Worm (Caenorhabditis elegans): ENCODE data around the gene hcp-1.

hcp-1 gene

DNA sequence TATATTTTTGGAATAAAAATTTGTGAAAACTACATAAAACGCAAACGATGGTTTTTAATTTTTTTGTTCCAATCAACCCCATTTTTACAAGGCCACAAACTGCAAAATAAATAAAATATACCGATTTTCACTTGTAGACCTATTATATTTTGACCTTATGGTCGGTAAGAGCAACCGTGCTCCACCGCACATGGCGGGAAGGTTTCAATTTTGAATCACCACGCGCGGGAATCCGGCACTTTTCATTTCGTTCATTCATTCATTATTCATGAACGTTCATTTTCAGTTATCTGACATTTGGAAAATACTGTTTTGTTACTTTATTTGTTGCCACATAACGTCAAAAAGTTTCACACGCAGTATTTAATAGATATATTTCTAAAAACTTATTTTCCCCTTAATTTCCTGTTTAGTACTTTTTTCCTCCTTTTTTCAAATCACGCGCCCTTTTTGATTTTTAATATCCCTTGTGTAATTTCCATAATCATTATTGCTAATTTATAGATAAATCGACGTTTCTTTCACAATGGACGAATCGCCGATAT, at the start of gene hcp-1 (continued):
- peak; percentile 99 for TF ChIP-seq madf-8 (GFP tag; conservative IDR thresholded peaks at IDR 0.05)
- TF ChIP-seq Y79H2A.3 (GFP tag; conservative IDR thresholded peaks at IDR 0.05) = no peak
- peak; percentile 34 for TF ChIP-seq snpc-4 (GFP tag; optimal IDR thresholded peaks at IDR 0.05)
- peak in 2 of 4 experiments; percentile 56 to 66 for TF ChIP-seq snpc-4 (tag; optimal IDR thresholded peaks at IDR 0.05)
- TF ChIP-seq ztf-18 (tag; optimal IDR thresholded peaks at IDR 0.05) = peak; percentile 11
- no peak for TF ChIP-seq sptf-2 (GFP tag; optimal IDR thresholded peaks at IDR 0.05)
- TF ChIP-seq lin-54 (GFP tag; optimal IDR thresholded peaks at IDR 0.05) = peak; percentile 96
- TF ChIP-seq attf-6 (GFP tag; IDR thresholded peaks at IDR 0.05) = peak; percentile 79
- TF ChIP-seq snpc-1.1 (tag; optimal IDR thresholded peaks at IDR 0.05; ENCODE audit: insufficient read depth) = peak; percentile 38
- TF ChIP-seq lin-26 (GFP tag; IDR thresholded peaks at IDR 0.05) = peak; percentile 27; the same call in 1 of the 2 replicates
- TF ChIP-seq lsl-1 (GFP tag; optimal IDR thresholded peaks at IDR 0.05) = peak; percentile 94
- peak; percentile 90 for TF ChIP-seq ekl-4 (GFP tag; IDR thresholded peaks at IDR 0.05)
- TF ChIP-seq D2030.7 (GFP tag; IDR thresholded peaks at IDR 0.05) = peak; percentile 97
- TF ChIP-seq unc-130 (GFP tag; optimal IDR thresholded peaks at IDR 0.05) = peak; percentile 86
- 0 out of 2 replicates have a peak, but pooled peaks have one; percentile 28 for TF ChIP-seq Y56A3A.18 (GFP tag; IDR thresholded peaks at IDR 0.05)
- TF ChIP-seq snpc-1.3 (tag; optimal IDR thresholded peaks at IDR 0.05; ENCODE audit: insufficient read depth) = peak; percentile 81
- no peak for TF ChIP-seq bed-2 (GFP tag; IDR thresholded peaks at IDR 0.05)
- TF ChIP-seq ama-1 (optimal IDR thresholded peaks at IDR 0.05) = no peak
- no peak for TF ChIP-seq ama-1 (GFP tag; optimal IDR thresholded peaks at IDR 0.05)

DNA sequence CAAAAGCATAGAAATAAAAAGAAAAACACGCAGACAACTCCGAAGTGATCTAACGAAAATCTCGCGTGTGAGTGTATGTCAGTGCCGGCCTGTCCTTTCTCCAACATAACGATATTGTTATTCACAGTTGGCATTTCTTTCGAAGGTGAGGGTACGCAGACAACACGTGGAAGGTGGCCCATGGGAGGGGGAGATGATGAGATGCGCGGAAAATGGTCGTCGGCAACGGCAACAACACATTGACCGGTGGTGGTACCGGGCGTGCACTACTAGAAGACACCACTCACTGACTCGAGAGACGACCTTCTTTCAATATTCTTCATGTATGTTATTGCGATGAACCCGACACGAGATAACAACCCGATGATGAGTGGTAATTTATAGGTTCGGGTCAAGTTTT, 49.0 kb upstream of the hcp-1 start:
- no peak for TF ChIP-seq hlh-26 (GFP tag; conservative IDR thresholded peaks at IDR 0.05)
- no peak for TF ChIP-seq rpc-1 (optimal IDR thresholded peaks at IDR 0.05)
- TF ChIP-seq rpc-1 (tag; optimal IDR thresholded peaks at IDR 0.05) = no peak
- no peak for TF ChIP-seq snpc-3.4 (tag; optimal IDR thresholded peaks at IDR 0.05)
- TF ChIP-seq die-1 (tag; optimal IDR thresholded peaks at IDR 0.05) = no peak
- no peak for TF ChIP-seq snpc-1.3 (tag; optimal IDR thresholded peaks at IDR 0.05; ENCODE audit: insufficient read depth)
- TF ChIP-seq ekl-4 (GFP tag; IDR thresholded peaks at IDR 0.05) = no peak

DNA sequence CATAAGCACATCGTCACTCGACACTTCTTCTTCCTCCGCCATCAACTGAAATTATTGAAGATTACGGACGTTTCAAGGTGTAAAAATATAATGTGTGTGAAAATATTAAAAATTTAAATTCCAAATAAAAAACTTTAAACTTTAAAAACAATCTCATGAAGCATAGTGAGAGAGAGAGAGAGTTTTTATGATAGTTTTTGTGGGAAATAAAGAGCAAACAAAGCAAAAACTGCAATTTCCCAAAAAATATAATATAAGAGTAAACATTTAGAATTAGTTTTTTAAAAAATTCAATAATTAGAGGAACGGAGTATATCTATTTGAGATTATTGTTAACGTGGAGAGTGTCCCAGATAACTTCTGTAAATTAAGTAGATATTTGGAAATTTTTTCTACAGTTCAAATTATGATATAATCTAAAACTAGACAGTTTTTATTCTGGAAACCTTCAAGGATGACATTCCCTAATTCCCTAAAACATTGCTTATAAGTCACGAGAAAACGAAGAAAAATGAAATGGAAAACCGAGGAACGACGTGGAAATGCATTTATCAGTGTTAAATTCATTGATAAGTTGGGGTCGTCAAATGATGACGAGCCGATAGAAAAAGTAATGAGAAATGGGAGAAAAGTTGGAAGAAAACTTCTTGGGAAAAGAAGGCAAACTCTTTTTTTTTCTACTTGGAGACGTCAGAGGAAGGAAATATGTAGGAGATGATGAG, 47.4 kb upstream of the hcp-1 start, which contains the start of gene dre-1:
Gene dre-1, minus strand, starts transcription at position 51 of the 722 bp plus-strand sequence.
- TF ChIP-seq dpl-1 (GFP tag; optimal IDR thresholded peaks at IDR 0.05) = no peak
- TF ChIP-seq nhr-80 (tag; optimal IDR thresholded peaks at IDR 0.05) = peak; percentile 48

DNA sequence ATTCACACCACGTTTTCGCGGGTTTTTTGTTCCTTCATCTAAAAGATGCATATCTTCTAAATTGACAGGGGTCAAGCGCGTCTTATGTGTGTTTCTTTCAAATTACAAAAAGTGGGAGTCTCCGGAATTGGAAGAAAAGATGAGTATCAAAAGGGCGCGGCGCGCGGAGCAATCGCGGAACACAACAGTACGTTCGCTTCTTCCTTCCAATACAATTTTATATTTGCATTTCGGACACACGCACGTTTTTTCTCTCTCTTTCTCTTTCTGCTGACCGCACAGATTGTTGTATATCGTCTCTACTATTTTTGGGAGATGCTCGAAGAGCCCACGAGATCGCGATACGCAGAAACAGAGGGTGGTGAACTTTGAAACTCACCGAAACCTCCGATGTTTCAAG, 45.7 kb upstream of the hcp-1 start:
- TF ChIP-seq egrh-3 (GFP tag; IDR thresholded peaks at IDR 0.05) = no peak

DNA sequence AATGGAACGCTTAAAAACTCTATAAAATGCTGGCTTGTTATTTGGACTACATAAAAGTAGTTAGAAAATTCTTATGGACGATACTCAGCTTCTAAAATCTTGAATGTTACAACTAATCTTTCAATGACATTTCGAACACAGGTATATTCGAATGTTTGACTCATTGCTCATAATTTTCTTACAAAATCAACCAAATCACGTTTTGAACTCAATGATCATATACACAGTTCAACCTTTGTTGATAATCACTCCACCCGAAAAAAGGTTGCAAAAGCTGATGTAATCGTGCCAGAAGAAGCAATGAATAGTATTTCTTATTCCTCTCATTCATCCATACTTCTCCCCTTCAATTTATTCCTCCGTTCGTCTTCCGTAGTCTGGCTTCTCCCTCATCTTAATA, 44.8 kb upstream of the hcp-1 start, which contains the start of gene K04A8.20:
Gene K04A8.20, plus strand, starts transcription at position 301 of the 400 bp plus-strand sequence.
- TF ChIP-seq lag-1 (GFP tag; IDR thresholded peaks at IDR 0.05) (no peak), hmg-1.2 (GFP tag; IDR thresholded peaks at IDR 0.05) (no peak), snpc-1.3 (tag; optimal IDR thresholded peaks at IDR 0.05; ENCODE audit: insufficient read depth) (no peak), ztf-28 (GFP tag; IDR thresholded peaks at IDR 0.05) (no peak), ceh-100 (GFP tag; IDR thresholded peaks at IDR 0.05) (no peak)
